Worm (Caenorhabditis elegans) whole organism, mixed stage, embryonic: Measurements from ENCODE around the gene F54D5.7.
A peak's percentile ranks its signal among the peaks of the same experiment; 100 is the strongest.

Source experiments
- M03D4.4 ChIP-seq: sonication (generic microtip); optimal IDR thresholded peaks from 2 replicates; lab custom pipeline; 2017; ENCODE audit warnings: mild to moderate bottlenecking, missing genetic modification characterization, missing compliant biosample characterization
- bed-3 ChIP-seq: fragments of 200-800 bp; sonication (Bioruptor generic); optimal IDR thresholded peaks from 3 replicates; lab custom pipeline; 2018; ENCODE audit warnings: mild to moderate bottlenecking, missing genetic modification characterization, moderate library complexity, missing compliant biosample characterization
- blmp-1 ChIP-seq: fragments of 150-350 bp; optimal IDR thresholded peaks from 2 replicates; lab custom pipeline; 2014; ENCODE audit warnings: missing biosample characterization, missing genetic modification characterization
- ceh-39 ChIP-seq: fragments of 150-350 bp; optimal IDR thresholded peaks from 2 replicates; lab custom pipeline; 2014; ENCODE audit warnings: missing biosample characterization, missing genetic modification characterization
- ceh-43 ChIP-seq: fragments of 200-800 bp; sonication (Bioruptor generic); optimal IDR thresholded peaks from 2 replicates; lab custom pipeline; 2018; ENCODE audit warnings: mild to moderate bottlenecking, missing genetic modification characterization, moderate library complexity, missing compliant biosample characterization
- ceh-83 ChIP-seq: fragments of 200-800 bp; sonication (Bioruptor generic); optimal IDR thresholded peaks from 2 replicates; lab custom pipeline; 2018; ENCODE audit warnings: mild to moderate bottlenecking, missing genetic modification characterization, missing compliant biosample characterization
- ces-1 ChIP-seq: fragments of 150-350 bp; optimal IDR thresholded peaks from 2 replicates; lab custom pipeline; 2014; ENCODE audit warnings: missing biosample characterization, missing genetic modification reagents, missing genetic modification characterization
- cnd-1 ChIP-seq: fragments of 200-800 bp; sonication (Bioruptor generic); optimal IDR thresholded peaks from 2 replicates; lab custom pipeline; 2018; ENCODE audit warnings: mild to moderate bottlenecking, missing genetic modification characterization, missing compliant biosample characterization
- drap-1 ChIP-seq: fragments of 200-800 bp; sonication (Bioruptor generic); optimal IDR thresholded peaks from 3 replicates; lab custom pipeline; 2018; ENCODE audit warnings: mild to moderate bottlenecking, missing genetic modification characterization, missing compliant biosample characterization
- elt-1 ChIP-seq: sonication (generic microtip); optimal IDR thresholded peaks from 2 replicates; lab custom pipeline; 2017; ENCODE audit warnings: missing genetic modification characterization, mild to moderate bottlenecking, missing compliant biosample characterization, antibody characterized with exemption, moderate library complexity, borderline replicate concordance; ENCODE audit not compliant: insufficient read depth
- elt-3 ChIP-seq: fragments of 150-350 bp; optimal IDR thresholded peaks from 2 replicates; lab custom pipeline; 2014; ENCODE audit warnings: missing biosample characterization, missing genetic modification characterization
- flh-1 ChIP-seq: fragments of 200-800 bp; sonication (Bioruptor generic); optimal IDR thresholded peaks from 2 replicates; lab custom pipeline; 2018; ENCODE audit warnings: mild to moderate bottlenecking, missing genetic modification characterization, moderate library complexity, missing compliant biosample characterization
- ham-2 ChIP-seq: fragments of 200-800 bp; sonication (Bioruptor generic); optimal IDR thresholded peaks from 2 replicates; lab custom pipeline; 2018; ENCODE audit warnings: mild to moderate bottlenecking, missing genetic modification characterization, missing compliant biosample characterization
- hlh-1 ChIP-seq: fragments of 150-350 bp; optimal IDR thresholded peaks from 2 replicates; lab custom pipeline; 2014; ENCODE audit warnings: missing biosample characterization, missing genetic modification reagents, missing genetic modification characterization
- lin-13 ChIP-seq: fragments of 150-350 bp; optimal IDR thresholded peaks from 2 replicates; lab custom pipeline; 2014; ENCODE audit warnings: missing biosample characterization, missing genetic modification characterization
- lin-32 ChIP-seq: fragments of 200-800 bp; sonication (Bioruptor generic); optimal IDR thresholded peaks from 2 replicates; lab custom pipeline; 2018; ENCODE audit warnings: mild to moderate bottlenecking, missing genetic modification characterization, missing compliant biosample characterization
- lsy-2 ChIP-seq: fragments of 150-350 bp; optimal IDR thresholded peaks from 2 replicates; lab custom pipeline; 2014; ENCODE audit warnings: missing biosample characterization, missing genetic modification characterization
- mab-5 ChIP-seq: fragments of 150-350 bp; optimal IDR thresholded peaks from 2 replicates; lab custom pipeline; 2014; ENCODE audit warnings: missing biosample characterization, missing genetic modification characterization
- mep-1 ChIP-seq: fragments of 150-350 bp; optimal IDR thresholded peaks from 2 replicates; lab custom pipeline; 2017; ENCODE audit warnings: missing biosample characterization, missing genetic modification reagents, missing genetic modification characterization, inconsistent platforms
- mls-2 ChIP-seq: sonication (generic microtip); optimal IDR thresholded peaks from 2 replicates; lab custom pipeline; 2016; ENCODE audit warnings: mild to moderate bottlenecking, missing genetic modification characterization, moderate library complexity, missing compliant biosample characterization
- nhr-12 ChIP-seq: fragments of 150-350 bp; optimal IDR thresholded peaks from 2 replicates; lab custom pipeline; 2014; ENCODE audit warnings: missing biosample characterization, missing genetic modification characterization
- nhr-2 ChIP-seq: fragments of 150-350 bp; optimal IDR thresholded peaks from 2 replicates; lab custom pipeline; 2014; ENCODE audit warnings: missing biosample characterization, missing genetic modification characterization
- nhr-237 ChIP-seq: fragments of 150-350 bp; optimal IDR thresholded peaks from 2 replicates; lab custom pipeline; 2014; ENCODE audit warnings: missing biosample characterization, missing genetic modification characterization
- nhr-28 ChIP-seq: fragments of 150-350 bp; optimal IDR thresholded peaks from 2 replicates; lab custom pipeline; 2014; ENCODE audit warnings: missing biosample characterization, missing genetic modification characterization
- nhr-76 ChIP-seq: sonication (generic microtip); optimal IDR thresholded peaks from 2 replicates; lab custom pipeline; 2017; ENCODE audit warnings: missing biosample characterization, missing genetic modification characterization
- pha-4 ChIP-seq: fragments of 150-350 bp; optimal IDR thresholded peaks from 2 replicates; lab custom pipeline; 2018; ENCODE audit warnings: missing biosample characterization, missing genetic modification reagents, missing genetic modification characterization
- sem-2 ChIP-seq: fragments of 200-800 bp; sonication (Bioruptor generic); optimal IDR thresholded peaks from 2 replicates; lab custom pipeline; 2018; ENCODE audit warnings: mild to moderate bottlenecking, missing genetic modification characterization, missing compliant biosample characterization
- snpc-4 ChIP-seq: fragments of 150-350 bp; optimal IDR thresholded peaks from 2 replicates; lab custom pipeline; 2014; ENCODE audit warnings: missing biosample characterization, missing genetic modification characterization
- sptf-1 ChIP-seq: sonication (generic microtip); optimal IDR thresholded peaks from 2 replicates; lab custom pipeline; 2017; ENCODE audit warnings: mild to moderate bottlenecking, missing genetic modification characterization, moderate library complexity, missing compliant biosample characterization
- tbx-8 ChIP-seq: fragments of 200-800 bp; sonication (Bioruptor generic); optimal IDR thresholded peaks from 2 replicates; lab custom pipeline; 2018; ENCODE audit warnings: mild to moderate bottlenecking, missing genetic modification characterization, moderate library complexity, missing compliant biosample characterization
- unc-120 ChIP-seq: sonication (generic microtip); optimal IDR thresholded peaks from 2 replicates; lab custom pipeline; 2017; ENCODE audit warnings: missing genetic modification characterization, missing compliant biosample characterization; ENCODE audit not compliant: poor library complexity, severe bottlenecking
- unc-39 ChIP-seq: fragments of 150-350 bp; optimal IDR thresholded peaks from 2 replicates; lab custom pipeline; 2014; ENCODE audit warnings: missing biosample characterization, missing genetic modification characterization
- unc-62 ChIP-seq: fragments of 150-350 bp; optimal IDR thresholded peaks from 2 replicates; lab custom pipeline; 2014; ENCODE audit warnings: missing biosample characterization, missing genetic modification reagents, missing genetic modification characterization
- zip-8 ChIP-seq: fragments of 150-350 bp; optimal IDR thresholded peaks from 2 replicates; lab custom pipeline; 2014; ENCODE audit warnings: missing biosample characterization, missing genetic modification characterization
- ztf-11 ChIP-seq: fragments of 150-350 bp; optimal IDR thresholded peaks from 2 replicates; lab custom pipeline; 2014; ENCODE audit warnings: missing biosample characterization, missing genetic modification characterization

F54D5.7 gene

DNA sequence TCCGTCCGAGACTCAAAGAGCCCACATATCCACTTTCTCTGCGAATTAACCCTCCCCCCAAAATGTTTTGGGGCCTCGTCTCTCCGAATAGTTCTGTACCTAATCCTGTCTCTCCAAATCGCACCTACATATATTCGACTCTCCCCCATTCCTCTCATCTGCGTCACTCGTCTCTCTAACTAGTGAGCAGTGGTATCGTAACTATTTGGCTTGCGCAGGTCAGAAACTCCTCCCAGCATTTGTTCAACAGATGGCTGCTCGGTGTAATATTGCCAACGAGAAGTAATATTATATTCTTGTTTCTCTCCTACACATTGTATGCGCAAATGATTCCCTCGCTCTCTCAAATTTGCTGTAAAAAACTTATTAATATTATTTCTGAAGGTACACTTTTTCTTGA, 8.3 kb downstream of the F54D5.7 start, which contains the start of gene F54D5.24:
Gene F54D5.24, plus strand, starts transcription at position 316 of the 400 bp plus-strand sequence.
- TF ChIP-seq M03D4.4 (tag; lab: Kevin White, UChicago) (no peak), hlh-1 (peak; percentile 96), sptf-1 (tag; lab: Kevin White, UChicago) (peak; percentile 57)

DNA sequence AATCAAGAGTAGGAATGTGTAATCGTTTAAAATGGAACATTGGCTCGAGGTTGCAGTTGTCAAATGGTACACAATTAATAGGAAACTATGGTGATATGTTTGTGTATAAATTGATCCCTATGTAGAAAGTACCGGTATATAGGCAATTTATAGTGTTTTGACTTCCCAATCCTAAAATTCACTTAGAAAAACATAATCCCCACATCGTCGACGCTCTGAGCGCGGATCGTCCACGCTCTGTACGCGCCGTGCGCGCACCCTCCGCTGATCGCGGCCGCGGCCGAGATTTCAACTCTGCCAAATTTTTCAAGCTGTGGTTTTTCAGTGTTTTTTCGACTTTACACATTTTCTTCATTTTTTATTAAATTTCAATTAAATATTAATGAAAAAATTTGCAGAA, 9.0 kb downstream of the F54D5.7 start, which contains the start of gene F54D5.17:
Gene F54D5.17, plus strand, starts transcription at position 301 of the 400 bp plus-strand sequence.
- no peak for TF ChIP-seq tbx-8 (GFP tag; lab: Kevin White, UChicago)
- TF ChIP-seq mep-1 (tag; lab: Kevin White, UChicago) = no peak
- no peak for TF ChIP-seq ztf-11 (tag; lab: Kevin White, UChicago)
- TF ChIP-seq nhr-28 (tag; lab: Kevin White, UChicago) = no peak
- TF ChIP-seq blmp-1 = no peak
- no peak for TF ChIP-seq lin-13
- no peak for TF ChIP-seq ceh-83 (GFP tag; lab: Kevin White, UChicago)
- TF ChIP-seq, all 35 proteins: peak for 0

DNA sequence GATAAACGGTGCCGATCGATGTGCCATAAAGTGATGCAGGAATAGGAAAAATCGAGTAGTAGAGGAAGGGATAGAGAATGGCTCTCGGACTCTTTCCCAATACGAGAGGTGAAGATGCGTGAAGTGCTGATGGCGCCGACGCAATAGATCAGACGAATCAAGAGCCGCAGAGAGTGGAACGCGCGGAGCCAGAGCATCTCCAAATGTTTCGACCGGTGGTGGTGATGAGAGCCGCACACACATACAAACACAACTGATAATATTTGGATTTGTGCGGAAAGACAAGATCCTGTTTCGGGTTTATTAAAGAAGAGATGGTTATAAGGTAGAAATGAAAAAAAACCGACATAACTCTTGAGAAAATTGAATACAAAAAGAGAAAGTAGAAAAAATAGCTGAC, 16.8 kb downstream of the F54D5.7 start, which contains the start of gene F54D5.15:
Gene F54D5.15, minus strand, starts transcription at position 101 of the 400 bp plus-strand sequence.
- TF ChIP-seq sptf-1 (tag; lab: Kevin White, UChicago) (peak; percentile 60), flh-1 (GFP tag; lab: Kevin White, UChicago) (no peak)

DNA sequence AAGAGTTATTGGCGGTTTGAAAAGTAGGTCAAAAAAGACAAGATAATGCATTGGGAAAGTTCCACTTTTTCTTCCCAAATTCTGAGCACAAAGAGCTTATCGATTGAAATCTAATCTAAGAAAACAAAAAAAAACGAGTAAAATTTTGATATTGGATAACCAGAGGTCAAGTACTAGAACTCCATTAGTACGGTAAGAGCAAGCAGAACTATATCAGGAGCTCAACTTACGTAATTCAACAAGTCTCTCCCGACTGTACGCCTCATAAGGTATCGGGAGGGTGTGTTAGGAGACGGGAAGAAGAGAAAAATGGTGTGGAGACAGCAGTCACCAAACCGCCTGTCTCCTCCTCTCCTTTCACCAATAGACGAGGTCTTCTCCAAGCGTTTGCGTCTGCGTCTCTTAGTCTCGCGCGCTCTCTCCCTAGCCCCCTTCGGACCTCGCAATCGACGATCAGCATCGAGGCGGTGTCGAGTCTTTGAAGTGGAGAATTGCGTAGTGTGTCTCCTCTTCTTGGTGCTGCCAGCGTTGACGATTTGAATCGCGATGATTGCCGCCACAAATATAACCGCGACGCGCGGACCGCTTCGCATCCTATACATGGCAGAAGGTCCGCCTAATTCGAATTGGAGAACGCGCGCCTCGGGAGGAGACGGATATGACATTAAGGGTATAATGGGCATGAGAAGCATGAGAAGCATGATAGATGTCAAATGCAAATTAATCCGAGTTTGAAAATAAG, 19.8 kb downstream of the F54D5.7 start, which contains the start of gene F54D5.5:
Gene F54D5.5, minus strand, starts transcription at position 51 of the 742 bp plus-strand sequence.
- TF ChIP-seq pha-4 (peak; percentile 16), ceh-39 (tag; lab: Kevin White, UChicago) (peak; percentile 27), ztf-11 (tag; lab: Kevin White, UChicago) (peak; percentile 80), ceh-43 (GFP tag; lab: Kevin White, UChicago) (no peak), nhr-12 (tag; lab: Kevin White, UChicago) (no peak), tbx-8 (GFP tag; lab: Kevin White, UChicago) (no peak), mep-1 (tag; lab: Kevin White, UChicago) (peak; percentile 70), lin-13 (peak; percentile 35), ces-1 (GFP tag; lab: Kevin White, UChicago) (peak; percentile 90), unc-39 (peak; percentile 63), sptf-1 (tag; lab: Kevin White, UChicago) (peak; percentile 88), M03D4.4 (tag; lab: Kevin White, UChicago) (no peak), elt-1 (tag; lab: Kevin White, UChicago) (peak; percentile 42), drap-1 (GFP tag; lab: Kevin White, UChicago) (peak; percentile 23), unc-62 (GFP tag; lab: Kevin White, UChicago) (peak; percentile 48), ceh-83 (GFP tag; lab: Kevin White, UChicago) (no peak), nhr-76 (tag; lab: Kevin White, UChicago) (no peak), unc-120 (tag; lab: Kevin White, UChicago) (peak; percentile 8), hlh-1 (peak; percentile 50), mls-2 (tag; lab: Kevin White, UChicago) (peak; percentile 94), lin-32 (no peak), ham-2 (GFP tag; lab: Kevin White, UChicago) (peak; percentile 65), flh-1 (GFP tag; lab: Kevin White, UChicago) (no peak), bed-3 (GFP tag; lab: Kevin White, UChicago) (no peak), lsy-2 (peak; percentile 44), cnd-1 (tag; lab: Kevin White, UChicago) (peak; percentile 86), sem-2 (GFP tag; lab: Kevin White, UChicago) (no peak), mab-5 (tag; lab: Kevin White, UChicago) (no peak), blmp-1 (no peak), elt-3 (tag; lab: Kevin White, UChicago) (no peak), snpc-4 (tag; lab: Kevin White, UChicago) (no peak), nhr-28 (tag; lab: Kevin White, UChicago) (no peak), nhr-237 (no peak), nhr-2 (tag; lab: Kevin White, UChicago) (no peak), zip-8 (tag; lab: Kevin White, UChicago) (no peak)
